Worm (Caenorhabditis elegans) whole organism, L2 larva: ENCODE results near the gene srg-10.

Source experiments
- ZK546.5 ChIP-seq: sonication (generic microtip); optimal IDR thresholded peaks from 2 replicates; lab custom pipeline; 2017; ENCODE audit warnings: missing biosample characterization, missing genetic modification characterization
- alr-1 ChIP-seq: fragments of 150-350 bp; optimal IDR thresholded peaks from 2 replicates; lab custom pipeline; 2014; ENCODE audit warnings: missing biosample characterization, missing genetic modification characterization
- egl-27 ChIP-seq: sonication (generic microtip); optimal IDR thresholded peaks from 3 replicates; lab custom pipeline; 2017; ENCODE audit warnings: missing biosample characterization, missing genetic modification reagents, missing genetic modification characterization
- fos-1 ChIP-seq: fragments of 150-350 bp; optimal IDR thresholded peaks from 2 replicates; lab custom pipeline; 2014; ENCODE audit warnings: missing biosample characterization, missing genetic modification characterization
- nhr-11 ChIP-seq: fragments of 150-350 bp; optimal IDR thresholded peaks from 2 replicates; lab custom pipeline; 2014; ENCODE audit warnings: missing biosample characterization, missing genetic modification characterization
- nhr-12 ChIP-seq: fragments of 150-350 bp; optimal IDR thresholded peaks from 2 replicates; lab custom pipeline; 2014; ENCODE audit warnings: missing biosample characterization, missing genetic modification characterization
- nhr-21 ChIP-seq: fragments of 150-350 bp; optimal IDR thresholded peaks from 2 replicates; lab custom pipeline; 2014; ENCODE audit warnings: missing biosample characterization, missing genetic modification characterization
- snpc-4 ChIP-seq: fragments of 150-350 bp; optimal IDR thresholded peaks from 2 replicates; lab custom pipeline; 2014; ENCODE audit warnings: missing biosample characterization, missing genetic modification characterization
- unc-62 ChIP-seq: fragments of 150-350 bp; optimal IDR thresholded peaks from 2 replicates; lab custom pipeline; 2014; ENCODE audit warnings: missing biosample characterization, missing genetic modification reagents, missing genetic modification characterization
- ztf-11 ChIP-seq: sonication (generic microtip); optimal IDR thresholded peaks from 2 replicates; lab custom pipeline; 2017; ENCODE audit warnings: missing biosample characterization, missing genetic modification characterization
- ztf-4 ChIP-seq: fragments of 150-350 bp; optimal IDR thresholded peaks from 2 replicates; lab custom pipeline; 2014; ENCODE audit warnings: missing biosample characterization, missing genetic modification characterization

ce11 chrIII:4688356-4688755 lies 10.8 kb downstream of the srg-10 start, which contains the start of gene tag-243:
- TF ChIP-seq ztf-4 (tag; lab: Kevin White, UChicago), result no peak
- TF ChIP-seq unc-62 (GFP tag; lab: Kevin White, UChicago), result no peak
- no peak for TF ChIP-seq fos-1 (tag; lab: Kevin White, UChicago)
- TF ChIP-seq nhr-12 (tag; lab: Kevin White, UChicago), result no peak
- no peak for TF ChIP-seq snpc-4 (tag; lab: Kevin White, UChicago)
- TF ChIP-seq ztf-11, result no peak
- TF ChIP-seq ZK546.5, result no peak
- no peak for TF ChIP-seq nhr-11
- TF ChIP-seq nhr-21 (tag; lab: Kevin White, UChicago), result no peak
- TF ChIP-seq egl-27 (tag; lab: Kevin White, UChicago), result no peak
- TF ChIP-seq alr-1 (tag; lab: Kevin White, UChicago), result no peak
